Fruit fly (Drosophila melanogaster) whole organism, prepupa: Measurements from ENCODE around the gene spdo.

Experiments used
- CG10631 ChIP-seq: fragments of 200-800 bp; sonication (Bioruptor generic); optimal IDR thresholded peaks from 2 replicates; lab custom pipeline; 2016; ENCODE audit warnings: missing biosample characterization, missing genetic modification characterization
- CG11294 ChIP-seq: fragments of 200-800 bp; sonication (Bioruptor generic); IDR thresholded peaks from 2 replicates; pipeline ENCODE4 v1.3.6; 2022; ENCODE audit warnings: missing biosample characterization, missing genetic modification characterization
- CG11762 ChIP-seq: fragments of 200-800 bp; sonication (Bioruptor generic); optimal IDR thresholded peaks from 3 replicates; lab custom pipeline; 2016; ENCODE audit warnings: missing biosample characterization, missing genetic modification characterization; ENCODE audit not compliant: insufficient read depth
- CG15336 ChIP-seq: fragments of 200-800 bp; sonication (Bioruptor generic); IDR thresholded peaks from 2 replicates; pipeline ENCODE4 v1.3.6; 2022; ENCODE audit warnings: missing biosample characterization, missing genetic modification characterization
- CG32006 ChIP-seq: fragments of 200-800 bp; sonication (Bioruptor generic); optimal IDR thresholded peaks from 3 replicates; lab custom pipeline; 2017; ENCODE audit warnings: missing biosample characterization, mild to moderate bottlenecking, missing genetic modification characterization
- CG34406 ChIP-seq: fragments of 200-800 bp; sonication (Bioruptor generic); optimal IDR thresholded peaks from 3 replicates; lab custom pipeline; 2016; ENCODE audit warnings: missing biosample characterization, missing genetic modification characterization
- CG3919 ChIP-seq: fragments of 200-800 bp; sonication (Bioruptor generic); optimal IDR thresholded peaks from 3 replicates; lab custom pipeline; 2016; ENCODE audit warnings: missing biosample characterization, missing genetic modification characterization
- CG6808 ChIP-seq: fragments of 200-800 bp; sonication (Bioruptor generic); optimal IDR thresholded peaks from 3 replicates; lab custom pipeline; 2017; ENCODE audit warnings: missing biosample characterization, missing genetic modification characterization, mild to moderate bottlenecking, moderate library complexity, missing genetic modification reagents
- CG8632 ChIP-seq: fragments of 200-800 bp; sonication (Bioruptor generic); optimal IDR thresholded peaks from 3 replicates; lab custom pipeline; 2016; ENCODE audit warnings: missing biosample characterization, missing genetic modification characterization
- CG9139 ChIP-seq: fragments of 200-800 bp; sonication (Bioruptor generic); optimal IDR thresholded peaks from 3 replicates; lab custom pipeline; 2017; ENCODE audit warnings: missing biosample characterization, mild to moderate bottlenecking, missing genetic modification characterization
- Eip75B ChIP-seq: fragments of 200-800 bp; sonication (Bioruptor generic); optimal IDR thresholded peaks from 3 replicates; lab custom pipeline; 2016; ENCODE audit warnings: missing biosample characterization, missing genetic modification characterization
- Eip78C ChIP-seq: fragments of 200-800 bp; sonication (Bioruptor generic); peaks from one replicate; lab custom pipeline; 2016; ENCODE audit warnings: missing biosample characterization, missing genetic modification characterization
- Eip93F ChIP-seq: fragments of 200-800 bp; sonication (Bioruptor generic); optimal IDR thresholded peaks from 2 replicates; lab custom pipeline; 2016; ENCODE audit warnings: missing biosample characterization, mild to moderate bottlenecking, missing genetic modification characterization
- Ets21C ChIP-seq: fragments of 200-800 bp; sonication (Bioruptor generic); optimal IDR thresholded peaks from 3 replicates; lab custom pipeline; 2016; ENCODE audit warnings: missing biosample characterization, missing genetic modification characterization
- Ets96B ChIP-seq: fragments of 200-800 bp; optimal IDR thresholded peaks from 2 replicates; lab custom pipeline; 2019; ENCODE audit warnings: missing biosample characterization, mild to moderate bottlenecking, missing genetic modification characterization, moderate library complexity
- Hr39 ChIP-seq: fragments of 200-800 bp; sonication (Bioruptor generic); optimal IDR thresholded peaks from 2 replicates; lab custom pipeline; 2016; ENCODE audit warnings: missing biosample characterization, missing genetic modification characterization
- Met ChIP-seq: fragments of 200-800 bp; sonication (Bioruptor generic); optimal IDR thresholded peaks from 3 replicates; lab custom pipeline; 2016; ENCODE audit warnings: missing biosample characterization, missing genetic modification characterization
- OdsH ChIP-seq: fragments of 200-800 bp; sonication (Bioruptor generic); optimal IDR thresholded peaks from 3 replicates; lab custom pipeline; 2016; ENCODE audit warnings: missing biosample characterization, missing genetic modification characterization
- Sox14 ChIP-seq: fragments of 200-800 bp; sonication (Bioruptor generic); optimal IDR thresholded peaks from 3 replicates; lab custom pipeline; 2016; ENCODE audit warnings: missing biosample characterization, missing genetic modification characterization
- achi ChIP-seq: fragments of 200-800 bp; sonication (Bioruptor generic); optimal IDR thresholded peaks from 3 replicates; lab custom pipeline; 2016; ENCODE audit warnings: missing biosample characterization, missing genetic modification characterization
- cyc ChIP-seq: fragments of 200-800 bp; sonication (Bioruptor generic); optimal IDR thresholded peaks from 3 replicates; lab custom pipeline; 2016; ENCODE audit warnings: missing biosample characterization, missing genetic modification characterization
- dac ChIP-seq: fragments of 200-800 bp; sonication (Bioruptor generic); optimal IDR thresholded peaks from 2 replicates; lab custom pipeline; 2017; ENCODE audit warnings: missing biosample characterization, mild to moderate bottlenecking, missing genetic modification characterization
- dsx ChIP-seq: fragments of 200-800 bp; optimal IDR thresholded peaks from 3 replicates; lab custom pipeline; 2019; ENCODE audit warnings: missing biosample characterization, mild to moderate bottlenecking, missing genetic modification characterization, moderate library complexity; ENCODE audit not compliant: poor library complexity, severe bottlenecking
- eg ChIP-seq: fragments of 200-800 bp; sonication (Bioruptor generic); IDR thresholded peaks from 3 replicates; pipeline ENCODE4 v1.3.6; 2022; ENCODE audit warnings: missing biosample characterization, missing genetic modification characterization
- fd85E ChIP-seq: fragments of 200-800 bp; sonication (Bioruptor generic); optimal IDR thresholded peaks from 3 replicates; lab custom pipeline; 2016; ENCODE audit warnings: missing biosample characterization, missing genetic modification characterization
- lz ChIP-seq: fragments of 200-800 bp; sonication (Bioruptor generic); optimal IDR thresholded peaks from 3 replicates; lab custom pipeline; 2016; ENCODE audit warnings: missing biosample characterization, missing genetic modification characterization
- pdm3 ChIP-seq: fragments of 200-800 bp; sonication (Bioruptor generic); optimal IDR thresholded peaks from 3 replicates; lab custom pipeline; 2016; ENCODE audit warnings: missing biosample characterization, missing genetic modification characterization
- salr ChIP-seq, 2 experiments: fragments of 200-800 bp; sonication (Bioruptor generic); optimal IDR thresholded peaks; 3 replicates each; lab custom pipeline; 2016 to 2018; ENCODE audit warnings: missing biosample characterization in 2 of 2, missing genetic modification characterization in 2 of 2, mild to moderate bottlenecking in 1 of 2
- ss ChIP-seq, 2 experiments: fragments of 200-800 bp; sonication (Bioruptor generic); optimal IDR thresholded peaks; 2 replicates in 1 of 2; 3 replicates in 1 of 2; lab custom pipeline; 2017 to 2018; ENCODE audit warnings: mild to moderate bottlenecking in 2 of 2, missing biosample characterization in 2 of 2, missing genetic modification characterization in 2 of 2, moderate library complexity in 1 of 2
- svp ChIP-seq: fragments of 200-800 bp; sonication (Bioruptor generic); peaks from one replicate; lab custom pipeline; 2016; ENCODE audit warnings: missing biosample characterization, missing genetic modification characterization
- vri ChIP-seq: fragments of 200-800 bp; sonication (Bioruptor generic); optimal IDR thresholded peaks from 3 replicates; lab custom pipeline; 2016; ENCODE audit warnings: missing biosample characterization, mild to moderate bottlenecking, missing genetic modification characterization

The spdo gene

dm6 chr3R:30476367-30476766 is at the start of gene spdo:
spdo (plus strand) TSS chr3R:30476684.
- TF ChIP-seq dsx (GFP tag; lab: Kevin White, UChicago) (no peak), Sox14 (GFP tag; lab: Kevin White, UChicago) (no peak), Met (GFP tag; lab: Kevin White, UChicago) (no peak), CG32006 (no peak), CG15336 (GFP tag; lab: Robert Waterston, UW) (no peak), CG11762 (no peak), salr (GFP tag; optimal IDR thresholded peaks at IDR 0.05; lab: Kevin White, UChicago) (no peak)

- TF ChIP-seq CG6808 (GFP tag; lab: Kevin White, UChicago) (peak; percentile 65), salr (GFP tag; optimal IDR thresholded peaks at IDR 0.05; lab: Kevin White, UChicago) (no peak), Sox14 (GFP tag; lab: Kevin White, UChicago) (peak; percentile 74), eg (GFP tag; lab: Robert Waterston, UW) (no peak), CG3919 (GFP tag; lab: Kevin White, UChicago) (no peak), CG34406 (GFP tag; lab: Kevin White, UChicago) (no peak), Met (GFP tag; lab: Kevin White, UChicago) (no peak), OdsH (GFP tag; lab: Kevin White, UChicago) (no peak), Hr39 (GFP tag; lab: Kevin White, UChicago) (no peak), pdm3 (GFP tag; lab: Kevin White, UChicago) (no peak), CG11294 (no peak), dac (GFP tag; lab: Kevin White, UChicago) (no peak), CG10631 (GFP tag; lab: Kevin White, UChicago) (no peak), CG8632 (GFP tag; lab: Kevin White, UChicago) (no peak), CG9139 (GFP tag; lab: Kevin White, UChicago) (peak; percentile 39), cyc (GFP tag; lab: Kevin White, UChicago) (no peak), ss (GFP tag; optimal IDR thresholded peaks at IDR 0.05; lab: Kevin White, UChicago) (peak in 1 of 2 experiments; percentile 81), fd85E (GFP tag; lab: Kevin White, UChicago) (no peak), CG15336 (GFP tag; lab: Robert Waterston, UW) (no peak), Eip75B (GFP tag; lab: Kevin White, UChicago) (no peak), Eip93F (GFP tag; lab: Kevin White, UChicago) (no peak)
- TF ChIP-seq, all 60 proteins: peak for 4
Observed at dm6 chr3R:30427805-30428359, 48.6 kb upstream of the spdo start, which contains the start of gene CG2218. CG2218 (minus strand) TSS chr3R:30428276.

dm6 chr3R:30428459-30428858 is 48.0 kb upstream of the spdo start, which contains the start of gene CG15533:
CG15533 (plus strand) TSS chr3R:30428820.
- TF ChIP-seq lz (GFP tag; lab: Kevin White, UChicago) (no peak), Ets21C (no peak), Eip78C (GFP tag; lab: Kevin White, UChicago) (no peak), fd85E (GFP tag; lab: Kevin White, UChicago) (no peak)

dm6 chr3R:30431258-30432114 is 45.0 kb upstream of the spdo start, which contains the start of gene CG15534:
CG15534 (plus strand) TSS chr3R:30432064.
- TF ChIP-seq vri (GFP tag; lab: Kevin White, UChicago) (peak; percentile 24), svp (GFP tag; lab: Kevin White, UChicago) (no peak)

dm6 chr3R:30443549-30444133 is 32.8 kb upstream of the spdo start, which contains the start of gene CG15537:
CG15537 (minus strand) TSS chr3R:30443599.
- no peak for TF ChIP-seq achi (GFP tag; lab: Kevin White, UChicago)
- no peak for TF ChIP-seq CG15336 (GFP tag; lab: Robert Waterston, UW)
- TF ChIP-seq salr (GFP tag; optimal IDR thresholded peaks at IDR 0.05; lab: Kevin White, UChicago): no peak
- TF ChIP-seq svp (GFP tag; lab: Kevin White, UChicago): peak; percentile 17
- no peak for TF ChIP-seq Ets96B (tag; lab: Kevin White, UChicago)
- TF ChIP-seq, all 60 proteins: peak for 1
